Worm (Caenorhabditis elegans) whole organism, dauer: ENCODE results near the gene sra-30.

ENCODE experiments used
- unc-62 ChIP-seq: sonication (generic microtip); optimal IDR thresholded peaks from 2 replicates; lab custom pipeline; 2017; ENCODE audit warnings: missing biosample characterization, missing genetic modification reagents, missing genetic modification characterization

The sra-30 gene

ce11 chrIV:15202923-15203322, at the start of gene sra-30:
Gene sra-30 (minus strand): TSS chrIV:15203023.
- no peak for TF ChIP-seq unc-62 (GFP tag; lab: Kevin White, UChicago)

DNA sequence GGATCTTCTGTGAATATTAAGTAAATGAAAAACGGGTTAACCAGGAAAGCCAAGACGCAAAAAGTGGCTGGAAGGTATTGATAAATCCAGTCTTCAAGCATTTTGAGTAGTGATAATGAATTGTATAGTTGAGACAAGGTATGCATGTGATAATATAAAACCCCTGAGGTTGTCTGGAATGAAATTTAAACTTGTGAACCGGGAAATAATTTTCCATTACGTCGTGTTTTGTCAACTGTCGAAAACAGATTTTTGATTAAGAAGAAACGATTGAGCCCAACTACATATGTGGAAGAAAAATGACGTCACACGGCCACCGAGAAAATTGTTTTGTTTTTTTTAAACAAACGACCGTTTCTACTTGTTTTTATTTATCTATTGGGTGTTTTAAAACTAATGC, 49.3 kb upstream of the sra-30 start, which contains the start of gene srj-42:
srj-42 (minus strand) TSS at position 101 of the 400 bp plus-strand sequence.
- no peak for TF ChIP-seq unc-62 (GFP tag; lab: Kevin White, UChicago)

DNA sequence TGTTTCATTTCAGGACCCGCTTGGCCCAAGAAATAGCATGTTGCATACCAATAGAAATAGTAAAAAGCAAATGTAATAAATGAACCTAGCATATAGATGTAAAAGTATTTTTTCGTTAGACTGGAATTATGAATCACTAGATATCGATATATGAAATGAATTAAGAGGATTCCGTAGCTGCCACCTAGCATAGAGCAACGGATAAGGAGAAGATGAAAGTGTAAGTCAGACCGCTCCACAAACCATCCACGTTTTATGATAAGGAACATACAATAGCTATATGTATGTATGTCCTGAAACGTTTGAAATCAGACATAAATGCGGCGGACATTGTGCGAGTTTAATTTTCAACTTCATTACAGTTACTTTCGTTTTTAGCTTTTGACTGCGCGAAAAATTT, 48.3 kb upstream of the sra-30 start:
- no peak for TF ChIP-seq unc-62 (GFP tag; lab: Kevin White, UChicago)

- no peak for TF ChIP-seq unc-62 (GFP tag; lab: Kevin White, UChicago)
Measured at ce11 chrIV:15245655-15246054, 42.8 kb upstream of the sra-30 start, which contains the start of gene Y73F8A.36. Gene Y73F8A.36 (plus strand): TSS chrIV:15245955.

- TF ChIP-seq unc-62 (GFP tag; lab: Kevin White, UChicago) = no peak
Measured at ce11 chrIV:15235856-15236255, 33.0 kb upstream of the sra-30 start, which contains the start of gene lgc-52. Gene lgc-52 (plus strand): TSS chrIV:15236123.

DNA sequence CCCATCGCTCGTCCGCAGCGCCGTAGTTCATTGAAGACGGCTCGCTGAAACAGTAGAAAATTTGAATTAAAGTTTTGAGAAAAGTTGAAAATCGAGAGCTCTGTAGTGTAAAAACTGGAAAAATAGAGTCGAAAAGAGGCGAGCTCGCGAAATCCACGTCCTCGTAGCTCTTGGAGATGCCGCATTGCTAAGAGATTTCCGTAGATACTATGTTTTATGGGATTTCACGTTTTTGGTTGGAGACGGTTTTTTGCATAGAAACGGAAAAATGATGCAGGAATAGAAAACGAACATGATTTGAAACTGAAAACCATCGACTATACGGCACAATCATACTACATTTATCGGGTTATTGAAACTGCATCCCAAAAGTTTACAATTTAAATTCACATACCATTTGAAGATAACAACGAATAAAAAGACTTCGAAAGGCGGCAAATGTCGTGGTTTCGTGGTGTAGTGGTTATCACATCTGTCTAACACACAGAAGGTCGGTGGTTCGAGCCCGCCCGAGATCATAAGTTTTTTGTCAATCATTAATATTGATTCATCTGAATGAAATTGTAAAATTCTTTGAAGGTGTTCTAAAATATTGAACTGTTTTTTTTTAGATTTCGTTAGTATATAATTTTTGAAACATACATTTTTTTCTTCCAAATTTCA, 32.3 kb upstream of the sra-30 start, which contains the start of gene pkd-2:
pkd-2 (minus strand) TSS at position 51 of the 663 bp plus-strand sequence.
- no peak for TF ChIP-seq unc-62 (GFP tag; lab: Kevin White, UChicago)

DNA sequence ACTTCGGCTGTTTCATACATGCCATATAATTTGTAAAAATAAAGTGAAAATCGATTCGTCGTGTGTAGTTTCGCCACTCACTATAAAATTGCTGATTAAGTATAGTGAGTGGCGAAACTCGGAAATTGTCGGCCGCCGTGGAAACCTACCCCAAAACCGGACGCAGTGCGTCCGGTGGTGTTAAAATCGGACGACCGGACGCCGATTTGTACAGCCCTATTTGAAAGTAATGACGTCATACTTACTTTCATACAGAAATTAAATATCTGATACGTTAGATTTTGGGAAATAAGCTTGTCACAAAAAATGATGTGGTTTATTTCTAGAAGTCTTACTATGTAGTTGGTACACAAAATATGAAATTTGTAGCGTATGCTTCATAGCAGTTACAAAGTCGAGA, 31.4 kb upstream of the sra-30 start:
- no peak for TF ChIP-seq unc-62 (GFP tag; lab: Kevin White, UChicago)

ce11 chrIV:15220253-15220652, 17.4 kb upstream of the sra-30 start, which contains the start of gene Y40H7A.11:
Gene Y40H7A.11 (minus strand): TSS chrIV:15220353.
- no peak for TF ChIP-seq unc-62 (GFP tag; lab: Kevin White, UChicago)

DNA sequence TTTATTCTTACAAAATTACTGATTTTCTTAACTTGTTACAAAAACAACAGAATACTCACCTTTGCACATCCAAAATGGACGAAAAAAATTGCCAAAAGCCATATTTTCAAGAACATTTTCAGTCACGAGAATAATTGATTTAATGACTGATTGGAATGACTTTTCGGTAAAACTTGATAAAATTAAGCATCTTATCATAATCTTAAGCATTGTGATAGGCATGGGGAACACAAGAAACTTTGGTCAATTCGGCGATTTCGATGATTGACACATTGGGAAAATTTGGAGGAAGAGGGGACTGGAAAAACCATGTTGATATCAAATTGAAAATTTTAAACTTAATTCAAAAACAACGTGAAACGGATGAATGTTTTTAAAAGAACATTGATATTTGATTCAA, 12.6 kb upstream of the sra-30 start, which contains the start of gene Y40H7A.10:
Y40H7A.10 (minus strand) TSS at position 128 of the 400 bp plus-strand sequence.
- no peak for TF ChIP-seq unc-62 (GFP tag; lab: Kevin White, UChicago)

ce11 chrIV:15214694-15215093, 11.9 kb upstream of the sra-30 start:
- no peak for TF ChIP-seq unc-62 (GFP tag; lab: Kevin White, UChicago)

ce11 chrIV:15210482-15210881, 7.7 kb upstream of the sra-30 start:
- TF ChIP-seq unc-62 (GFP tag; lab: Kevin White, UChicago) = no peak

DNA sequence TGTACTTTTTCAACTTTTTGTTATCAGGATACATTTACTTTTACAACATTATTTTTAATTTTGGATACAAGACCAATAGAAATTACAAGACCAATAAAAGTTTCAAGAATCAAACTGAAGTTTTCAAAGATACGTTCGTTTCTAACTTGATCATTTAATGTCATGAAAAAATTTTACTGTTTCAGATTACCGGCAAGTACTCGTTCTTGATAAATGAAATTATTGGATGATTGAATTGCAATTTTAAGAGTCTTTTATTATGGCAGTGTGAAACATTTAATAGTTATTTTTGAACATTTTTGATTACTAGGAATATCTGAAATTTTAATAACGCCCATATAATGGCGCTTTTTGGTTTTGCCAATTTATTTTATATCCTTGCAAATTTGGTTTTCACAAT, 3.8 kb upstream of the sra-30 start:
- no peak for TF ChIP-seq unc-62 (GFP tag; lab: Kevin White, UChicago)

ce11 chrIV:15187517-15188181, 15.2 kb downstream of the sra-30 start:
- no peak for TF ChIP-seq unc-62 (GFP tag; lab: Kevin White, UChicago)

ce11 chrIV:15179615-15180014, 23.2 kb downstream of the sra-30 start, which contains the start of gene srd-23:
Gene srd-23 (plus strand): TSS chrIV:15179915.
- no peak for TF ChIP-seq unc-62 (GFP tag; lab: Kevin White, UChicago)

DNA sequence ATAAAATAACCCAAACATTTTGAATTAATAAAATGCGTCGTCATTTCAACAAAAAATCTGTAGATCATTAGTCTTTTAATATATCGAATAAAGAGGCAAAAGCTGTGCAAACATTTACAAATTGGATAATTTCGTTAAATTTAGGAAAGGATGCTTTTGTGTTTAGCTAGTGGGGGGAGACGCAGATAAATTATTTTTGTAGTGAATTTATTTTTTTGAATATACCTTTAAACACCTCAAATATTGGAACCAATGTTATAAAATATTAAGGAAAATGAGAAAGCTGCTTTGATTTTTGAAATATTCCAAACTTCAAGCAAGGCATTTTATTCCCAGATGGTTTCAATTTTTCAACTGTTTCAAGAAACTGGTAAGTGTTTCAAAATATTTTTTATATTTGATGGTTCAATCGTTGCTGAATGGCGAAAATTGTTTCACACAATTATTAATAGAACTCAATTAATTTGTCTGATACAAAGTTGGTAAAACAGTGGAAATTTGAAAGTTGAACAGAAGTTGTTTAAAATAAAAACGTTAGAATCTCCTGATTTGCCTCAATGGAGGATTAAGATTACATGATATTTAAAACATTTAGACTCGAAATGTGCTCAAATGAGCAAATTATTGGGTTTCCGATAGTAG, 27.2 kb downstream of the sra-30 start, which contains the start of gene Y40H7A.4:
Y40H7A.4 (minus strand) TSS at position 51 of the 642 bp plus-strand sequence.
- no peak for TF ChIP-seq unc-62 (GFP tag; lab: Kevin White, UChicago)

DNA sequence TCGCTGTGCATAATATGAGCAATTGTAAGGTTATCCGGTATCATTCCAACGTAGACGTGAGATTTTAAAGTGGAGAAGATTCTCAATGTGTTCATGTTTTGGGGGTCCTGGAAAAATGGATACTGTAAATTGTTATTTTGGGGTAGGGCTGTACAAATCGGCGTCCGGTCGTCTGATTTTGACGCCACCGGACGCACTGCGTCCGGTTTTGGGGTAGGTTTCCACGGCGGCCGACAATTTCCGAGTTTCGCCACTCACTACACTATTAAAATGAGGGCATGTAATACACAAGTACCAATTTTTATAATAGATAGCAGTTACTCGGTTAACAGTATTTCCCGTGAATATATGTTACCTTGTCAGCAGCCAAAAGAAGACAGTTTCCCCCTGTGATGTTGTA, 34.4 kb downstream of the sra-30 start:
- TF ChIP-seq unc-62 (GFP tag; lab: Kevin White, UChicago) = no peak
